Fruit fly (Drosophila melanogaster): ENCODE results near the gene Pop1.
A peak's percentile ranks its signal among the peaks of the same experiment; 100 is the strongest.

Gene Pop1

DNA sequence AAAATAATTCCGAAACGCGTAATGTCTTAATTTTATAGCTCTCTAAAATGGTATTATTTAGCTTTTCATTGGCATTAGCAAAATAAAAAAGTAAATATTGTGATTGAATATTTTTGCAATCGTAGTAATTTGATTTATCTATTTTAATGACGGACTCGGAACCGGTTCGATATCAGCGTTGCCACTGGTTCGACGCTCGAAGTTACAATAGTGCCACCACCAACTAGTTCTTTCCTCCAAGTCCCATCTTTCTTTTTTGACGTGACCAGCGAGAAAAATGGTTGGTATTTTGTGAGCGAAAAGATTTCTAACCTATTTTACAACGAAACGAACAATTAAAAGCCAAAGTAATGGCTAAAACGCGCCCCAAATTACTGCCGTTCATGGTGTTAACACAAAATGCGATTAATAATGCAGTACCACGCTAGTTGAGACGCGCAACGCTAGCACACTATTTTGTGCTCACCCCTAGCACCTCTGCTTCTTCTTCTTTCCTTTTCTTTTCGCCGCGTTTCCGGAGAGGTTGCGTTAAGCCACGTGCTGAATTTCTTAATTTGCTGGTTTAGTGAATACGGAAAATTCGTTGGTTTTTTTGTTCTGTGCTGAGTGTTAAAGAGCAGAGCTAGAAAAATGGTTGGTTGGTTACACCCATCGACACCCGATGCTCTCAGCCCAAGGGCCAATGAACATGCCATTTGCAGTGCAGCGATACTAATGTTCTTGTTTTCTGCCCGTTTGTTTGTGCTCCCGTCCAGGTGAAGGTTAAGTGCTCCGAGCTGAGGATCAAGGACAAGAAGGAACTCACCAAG, 50.0 kb downstream of the Pop1 start, which contains the start of gene RpL35 (continued):
- no peak for TF ChIP-seq CG14050 (GFP tag; IDR thresholded peaks at IDR 0.05)
- peak; percentile 56 for TF ChIP-seq CG6765 (GFP tag; optimal IDR thresholded peaks at IDR 0.05)
- peak; percentile 72 for TF ChIP-seq CG12659 (GFP tag; optimal IDR thresholded peaks at IDR 0.05)
- peak; percentile 58 for TF ChIP-seq schlank (tag; optimal IDR thresholded peaks at IDR 0.05)
- TF ChIP-seq Camta (GFP tag; optimal IDR thresholded peaks at IDR 0.05): peak; percentile 49
- TF ChIP-seq ERR (GFP tag; optimal IDR thresholded peaks at IDR 0.05): peak; percentile 4
- no peak for TF ChIP-seq fd102C (GFP tag; optimal IDR thresholded peaks at IDR 0.05)
- TF ChIP-seq Dbx (GFP tag; IDR thresholded peaks at IDR 0.05): 0 out of 3 replicates have a peak, but pooled peaks have one; percentile 6
- 0 out of 3 replicates have a peak, but pooled peaks have one; percentile 23 for TF ChIP-seq CG11695 (GFP tag; IDR thresholded peaks at IDR 0.05)
- peak; percentile 59 for TF ChIP-seq gfzf (GFP tag; optimal IDR thresholded peaks at IDR 0.05)
- peak; percentile 81 for TF ChIP-seq Max (GFP tag; optimal IDR thresholded peaks at IDR 0.05)
- TF ChIP-seq otp (GFP tag; IDR thresholded peaks at IDR 0.05): 0 out of 3 replicates have a peak, but pooled peaks have one; percentile 7
- TF ChIP-seq Hr39 (optimal IDR thresholded peaks at IDR 0.05): no peak
- TF ChIP-seq CG8478 (optimal IDR thresholded peaks at IDR 0.05): no peak
- TF ChIP-seq maf-S (GFP tag; optimal IDR thresholded peaks at IDR 0.05): no peak
- TF ChIP-seq gsb-n (tag; optimal IDR thresholded peaks at IDR 0.05): peak; percentile 25
- peak; percentile 96 for TF ChIP-seq dm (GFP tag; optimal IDR thresholded peaks at IDR 0.05)
- TF ChIP-seq CG10979 (tag; optimal IDR thresholded peaks at IDR 0.05): peak; percentile 18
- peak; percentile 38 for TF ChIP-seq CG12391 (tag; optimal IDR thresholded peaks at IDR 0.05)
- TF ChIP-seq grau (tag; optimal IDR thresholded peaks at IDR 0.05): peak; percentile 43
- TF ChIP-seq GATAe (GFP tag; conservative IDR thresholded peaks at IDR 0.05): no peak
- TF ChIP-seq nerfin-1 (tag; optimal IDR thresholded peaks at IDR 0.05): peak; percentile 57
- no peak for TF ChIP-seq p53 (GFP tag; optimal IDR thresholded peaks at IDR 0.05)
- TF ChIP-seq Sry-β (GFP tag; optimal IDR thresholded peaks at IDR 0.05): no peak
- no peak for TF ChIP-seq CG5953 (GFP tag; IDR thresholded peaks at IDR 0.05)
- no peak for TF ChIP-seq CG2199 (GFP tag; IDR thresholded peaks at IDR 0.05)
- peak; percentile 53; the same call in 1 of the 2 replicates for TF ChIP-seq CG13287 (GFP tag; IDR thresholded peaks at IDR 0.05; ENCODE audit: partially characterized antibody)
- TF ChIP-seq vvl (GFP tag; IDR thresholded peaks at IDR 0.05): peak; percentile 51; the same call in 1 of the 2 replicates
- TF ChIP-seq Xrp1 (GFP tag; IDR thresholded peaks at IDR 0.05): peak; percentile 23; the same call in 1 of the 2 replicates
- TF ChIP-seq CG5245 (GFP tag; optimal IDR thresholded peaks at IDR 0.05): no peak
- TF ChIP-seq peb (GFP tag; IDR thresholded peaks at IDR 0.05): 0 out of 2 replicates have a peak, but pooled peaks have one; percentile 7
- no peak for TF ChIP-seq Hmx (GFP tag; optimal IDR thresholded peaks at IDR 0.05)
- TF ChIP-seq CG1792 (GFP tag; optimal IDR thresholded peaks at IDR 0.05): no peak
- TF ChIP-seq Ptx1 (GFP tag; IDR thresholded peaks at IDR 0.05): peak; percentile 29; the same call in 1 of the 2 replicates
- no peak for TF ChIP-seq hth (optimal IDR thresholded peaks at IDR 0.05)
- 0 out of 2 replicates have a peak, but pooled peaks have one; percentile 19 for TF ChIP-seq wdn (GFP tag; IDR thresholded peaks at IDR 0.05)
- no peak for TF ChIP-seq CG14667 (GFP tag; IDR thresholded peaks at IDR 0.05)
- TF ChIP-seq sens-2 (GFP tag; IDR thresholded peaks at IDR 0.05): no peak
- TF ChIP-seq sima (GFP tag; optimal IDR thresholded peaks at IDR 0.05): no peak
- TF ChIP-seq CG12299 (tag; optimal IDR thresholded peaks at IDR 0.05): no peak
- no peak for TF ChIP-seq CG1832 (GFP tag; optimal IDR thresholded peaks at IDR 0.05)
- TF ChIP-seq CG14441 (GFP tag; IDR thresholded peaks at IDR 0.05): no peak
- TF ChIP-seq CG17361 (GFP tag; IDR thresholded peaks at IDR 0.05): no peak
- TF ChIP-seq pzg (GFP tag; optimal IDR thresholded peaks at IDR 0.05): peak; percentile 53
- peak; percentile 48 for TF ChIP-seq HmgZ (tag; optimal IDR thresholded peaks at IDR 0.05)
- TF ChIP-seq CG6175 (GFP tag; IDR thresholded peaks at IDR 0.05): no peak
- peak; percentile 30 for TF ChIP-seq Nf-YC (tag; optimal IDR thresholded peaks at IDR 0.05)
- TF ChIP-seq ssp (GFP tag; IDR thresholded peaks at IDR 0.05): no peak
- TF ChIP-seq cas (GFP tag; IDR thresholded peaks at IDR 0.05): no peak
- TF ChIP-seq Elba2 (GFP tag; optimal IDR thresholded peaks at IDR 0.05): no peak
- no peak for TF ChIP-seq stwl (tag; optimal IDR thresholded peaks at IDR 0.05)
